Worm (Caenorhabditis elegans) whole organism, early embryonic: ENCODE data around the gene H01M10.1.

Experiments
- B0310.2 ChIP-seq: sonication (generic microtip); optimal IDR thresholded peaks from 2 replicates; lab custom pipeline; 2016; ENCODE audit warnings: mild to moderate bottlenecking, missing genetic modification characterization, missing compliant biosample characterization
- F13C5.2 ChIP-seq: sonication (generic microtip); optimal IDR thresholded peaks from 2 replicates; lab custom pipeline; 2017; ENCODE audit warnings: mild to moderate bottlenecking, missing genetic modification characterization, inconsistent platforms, missing compliant biosample characterization
- aly-1 ChIP-seq: sonication (generic microtip); optimal IDR thresholded peaks from 2 replicates; lab custom pipeline; 2016; ENCODE audit warnings: missing genetic modification characterization, missing compliant biosample characterization
- ama-1 ChIP-seq: fragments of 150-350 bp; optimal IDR thresholded peaks from 2 replicates; lab custom pipeline; 2014
- ceh-13 ChIP-seq: fragments of 200-800 bp; sonication (Bioruptor generic); optimal IDR thresholded peaks from 2 replicates; lab custom pipeline; 2018; ENCODE audit warnings: mild to moderate bottlenecking, missing genetic modification characterization, missing compliant biosample characterization
- ceh-36 ChIP-seq: sonication (generic microtip); optimal IDR thresholded peaks from 2 replicates; lab custom pipeline; 2016; ENCODE audit warnings: missing genetic modification characterization, inconsistent platforms, missing compliant biosample characterization
- ets-7 ChIP-seq: sonication (generic microtip); optimal IDR thresholded peaks from 2 replicates; lab custom pipeline; 2016; ENCODE audit warnings: missing genotype, missing genetic modification characterization, missing compliant biosample characterization
- flt-1 ChIP-seq: fragments of 200-800 bp; sonication (Bioruptor generic); IDR thresholded peaks from 2 replicates; pipeline ENCODE4 v1.3.6; 2022; ENCODE audit warnings: missing genetic modification characterization, missing compliant biosample characterization
- hmbx-1 ChIP-seq: sonication (generic microtip); optimal IDR thresholded peaks from 2 replicates; lab custom pipeline; 2016; ENCODE audit warnings: mild to moderate bottlenecking, missing genetic modification characterization, missing compliant biosample characterization
- hmg-4 ChIP-seq: fragments of 200-800 bp; sonication (Bioruptor generic); optimal IDR thresholded peaks from 2 replicates; lab custom pipeline; 2018; ENCODE audit warnings: mild to moderate bottlenecking, missing genetic modification characterization, missing compliant biosample characterization
- pes-1 ChIP-seq: fragments of 200-800 bp; sonication (Bioruptor generic); IDR thresholded peaks from 2 replicates; pipeline ENCODE4 v1.3.6; 2022; ENCODE audit warnings: missing genetic modification reagents, missing genetic modification characterization, missing compliant biosample characterization
- tra-4 ChIP-seq: sonication (generic microtip); optimal IDR thresholded peaks from 2 replicates; lab custom pipeline; 2017; ENCODE audit warnings: missing genetic modification characterization, missing compliant biosample characterization

DNA sequence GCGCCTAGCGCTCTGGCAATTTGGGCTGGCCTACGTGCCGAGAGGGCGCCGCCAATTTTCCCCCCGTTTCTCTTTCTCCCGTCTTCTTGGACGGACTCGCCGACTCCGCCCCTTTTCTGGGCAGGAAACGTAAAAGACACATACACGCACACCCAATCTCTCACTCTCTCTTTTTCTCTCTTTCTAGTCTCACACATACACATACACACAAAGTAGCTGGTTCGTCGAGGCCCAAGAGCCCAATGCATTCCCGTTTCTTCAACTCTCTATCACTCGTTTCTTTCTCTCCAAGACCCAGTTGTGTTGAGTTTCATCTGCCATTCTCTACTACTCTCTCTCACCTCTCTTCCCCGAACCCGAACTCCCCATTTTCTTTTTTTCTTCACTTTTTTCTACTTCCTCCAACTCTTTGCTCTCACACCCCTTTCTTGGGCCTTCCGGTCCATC, 18.5 kb upstream of the H01M10.1 start:
- TF ChIP-seq ceh-13 (no peak), ceh-36 (tag; lab: Kevin White, UChicago) (no peak), pes-1 (GFP tag; lab: Robert Waterston, UW) (no peak), ama-1 (lab: Kevin White, UChicago) (no peak), hmbx-1 (no peak), F13C5.2 (peak; percentile 45), tra-4 (tag; lab: Kevin White, UChicago) (no peak), hmg-4 (GFP tag; lab: Kevin White, UChicago) (peak; percentile 52), ets-7 (tag; lab: Kevin White, UChicago) (no peak), flt-1 (GFP tag; lab: Robert Waterston, UW) (no peak), aly-1 (no peak), B0310.2 (no peak)
